Worm (Caenorhabditis elegans): ENCODE results near the gene Y7A5A.7.

Y7A5A.7 gene

ce11 chrX:15759222-15759621 is 44.8 kb downstream of the Y7A5A.7 start:
- TF ChIP-seq eor-1 (tag; optimal IDR thresholded peaks at IDR 0.05) (no peak), ceh-28 (tag; optimal IDR thresholded peaks at IDR 0.05) (no peak), egl-27 (tag; optimal IDR thresholded peaks at IDR 0.05) (no peak), nhr-43 (tag; optimal IDR thresholded peaks at IDR 0.05; ENCODE audit: poor library complexity, severe bottlenecking) (no peak), ztf-11 (tag; optimal IDR thresholded peaks at IDR 0.05) (no peak)

DNA sequence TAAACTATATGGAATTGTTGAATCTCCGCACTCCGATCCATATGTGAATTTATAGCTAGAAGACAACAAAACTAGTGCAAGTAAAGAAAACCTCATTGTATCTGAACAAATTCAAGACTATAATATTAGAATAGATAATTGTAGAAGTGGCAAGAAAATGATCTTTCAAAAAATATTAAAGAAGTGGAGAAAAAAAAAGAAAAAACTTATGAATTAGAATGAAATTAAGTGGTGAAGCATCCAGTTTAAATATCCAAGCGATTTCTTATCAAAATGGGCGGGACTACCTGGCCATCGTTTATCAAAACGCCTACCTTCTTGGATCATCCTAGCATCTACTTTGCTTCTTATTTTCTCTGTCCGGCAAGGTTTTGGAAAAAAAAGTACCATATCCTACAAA is 46.8 kb downstream of the Y7A5A.7 start, which contains the start of gene wrt-4:
TSS of gene wrt-4 (minus strand) at position 101 of the 400 bp plus-strand sequence.
- TF ChIP-seq snpc-4 (tag; optimal IDR thresholded peaks at IDR 0.05) (no peak), skn-1 (tag; optimal IDR thresholded peaks at IDR 0.05) (no peak), zag-1 (tag; optimal IDR thresholded peaks at IDR 0.05) (no peak), jun-1 (tag; optimal IDR thresholded peaks at IDR 0.05) (no peak), mml-1 (tag; optimal IDR thresholded peaks at IDR 0.05) (no peak), lin-15B (tag; optimal IDR thresholded peaks at IDR 0.05) (no peak), tbx-2 (tag; optimal IDR thresholded peaks at IDR 0.05) (no peak), eor-1 (tag; optimal IDR thresholded peaks at IDR 0.05) (no peak), lsy-12 (tag; optimal IDR thresholded peaks at IDR 0.05) (no peak), fkh-2 (tag; optimal IDR thresholded peaks at IDR 0.05) (no peak), fkh-10 (GFP tag; optimal IDR thresholded peaks at IDR 0.05) (no peak)
